Fruit fly (Drosophila melanogaster): ENCODE data around the gene Sgsf.
A peak's percentile ranks its signal among the peaks of the same experiment; 100 is the strongest.

Sgsf gene

dm6 chr3R:12379708-12380107 lies 38.2 kb downstream of the Sgsf start, which contains the start of gene GstD8:
GstD8 (plus strand) TSS chr3R:12380008.
- no peak for TF ChIP-seq CG8478 (optimal IDR thresholded peaks at IDR 0.05)
- no peak for TF ChIP-seq pan (optimal IDR thresholded peaks at IDR 0.05)
- TF ChIP-seq psq (optimal IDR thresholded peaks at IDR 0.05), result no peak
- no peak for TF ChIP-seq usp (GFP tag; optimal IDR thresholded peaks at IDR 0.05)
- no peak for TF ChIP-seq EcR (GFP tag; optimal IDR thresholded peaks at IDR 0.05)
- TF ChIP-seq Dll (optimal IDR thresholded peaks at IDR 0.05), result no peak

DNA sequence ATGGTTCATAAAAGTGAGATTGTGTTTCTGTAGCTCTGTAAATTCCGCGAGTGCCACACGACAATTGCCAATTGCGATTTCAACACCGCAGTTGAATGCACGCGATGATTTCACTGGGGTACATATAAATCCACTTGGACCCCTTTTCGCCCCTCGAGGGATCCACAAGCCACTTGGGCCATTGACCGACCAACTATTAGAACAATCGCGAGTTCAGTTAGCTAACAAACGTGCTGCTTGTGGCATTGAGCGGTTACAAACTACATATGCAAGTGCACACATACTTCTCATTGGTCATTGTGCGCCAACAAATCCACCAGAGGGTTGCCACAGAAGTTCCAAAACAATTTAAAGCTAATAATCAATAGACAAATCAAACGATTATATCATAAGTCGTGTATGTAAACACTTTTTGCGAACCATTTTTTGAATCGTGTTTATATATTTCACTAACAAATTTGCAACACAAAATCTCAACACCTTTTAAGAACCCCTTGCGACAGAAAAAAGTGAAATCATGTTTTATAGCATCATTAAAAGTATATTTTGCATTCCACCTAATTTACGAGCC lies 39.7 kb downstream of the Sgsf start:
- no peak for TF ChIP-seq CG8478 (optimal IDR thresholded peaks at IDR 0.05)
- peak in 1 of 2 experiments; percentile 95 for TF ChIP-seq EcR (GFP tag; optimal IDR thresholded peaks at IDR 0.05)
- TF ChIP-seq Dll (optimal IDR thresholded peaks at IDR 0.05), result no peak
- TF ChIP-seq psq (optimal IDR thresholded peaks at IDR 0.05), result no peak

DNA sequence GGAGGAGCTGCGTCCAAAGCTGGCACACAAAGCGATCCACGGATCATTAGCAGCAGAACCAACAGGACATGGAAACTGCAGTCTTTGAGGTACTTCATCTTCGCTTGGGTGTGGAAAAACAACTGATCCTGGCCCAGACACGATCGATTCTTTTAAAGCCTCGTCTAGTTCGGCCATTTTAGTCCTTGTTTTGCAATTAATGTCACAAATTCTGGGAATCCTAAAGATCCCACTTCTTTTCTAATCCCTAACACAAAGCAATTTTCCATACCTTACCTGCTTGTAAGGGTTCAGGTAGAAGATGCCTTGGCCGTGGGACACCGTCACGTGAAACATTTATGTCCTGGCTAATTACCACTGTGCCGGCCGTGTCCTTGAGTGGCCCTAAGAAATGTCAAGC lies 41.1 kb downstream of the Sgsf start, which contains the start of gene CG10035:
Gene CG10035 (minus strand): TSS at position 129 of the 400 bp plus-strand sequence.
- TF ChIP-seq EcR (GFP tag; optimal IDR thresholded peaks at IDR 0.05), result no peak
- no peak for TF ChIP-seq Dll (optimal IDR thresholded peaks at IDR 0.05)
- TF ChIP-seq psq (optimal IDR thresholded peaks at IDR 0.05), result no peak
- no peak for TF ChIP-seq usp (GFP tag; optimal IDR thresholded peaks at IDR 0.05)
- TF ChIP-seq pan (optimal IDR thresholded peaks at IDR 0.05), result no peak
- TF ChIP-seq CG8478 (optimal IDR thresholded peaks at IDR 0.05), result no peak

DNA sequence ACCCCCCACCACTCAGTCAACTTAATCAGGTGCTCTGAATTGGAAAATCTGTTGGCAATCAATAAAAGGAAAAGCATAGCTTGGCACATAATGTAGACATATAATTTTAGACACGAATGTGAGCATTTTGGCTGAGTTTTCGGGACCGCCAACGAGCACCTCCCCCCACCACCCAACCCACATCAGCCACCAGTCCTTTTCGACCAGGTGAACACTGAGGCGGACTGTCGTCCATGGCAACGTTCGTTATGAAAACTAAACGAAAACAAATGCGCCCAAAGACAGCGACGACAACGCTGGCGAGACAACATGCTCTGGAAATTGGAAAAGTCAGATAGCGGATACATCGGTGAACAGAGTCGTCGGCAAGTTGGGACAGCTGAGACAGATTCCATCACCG lies 41.6 kb downstream of the Sgsf start, which contains the start of gene GstD11:
Gene GstD11 (plus strand): TSS at position 301 of the 400 bp plus-strand sequence.
- TF ChIP-seq usp (GFP tag; optimal IDR thresholded peaks at IDR 0.05), result no peak
- TF ChIP-seq Dll (optimal IDR thresholded peaks at IDR 0.05), result no peak
- TF ChIP-seq EcR (GFP tag; optimal IDR thresholded peaks at IDR 0.05), result no peak
- no peak for TF ChIP-seq pan (optimal IDR thresholded peaks at IDR 0.05)
- no peak for TF ChIP-seq psq (optimal IDR thresholded peaks at IDR 0.05)
- no peak for TF ChIP-seq CG8478 (optimal IDR thresholded peaks at IDR 0.05)

dm6 chr3R:12383784-12384183 lies 42.3 kb downstream of the Sgsf start:
- TF ChIP-seq Dll (optimal IDR thresholded peaks at IDR 0.05) (no peak), pan (optimal IDR thresholded peaks at IDR 0.05) (no peak)

DNA sequence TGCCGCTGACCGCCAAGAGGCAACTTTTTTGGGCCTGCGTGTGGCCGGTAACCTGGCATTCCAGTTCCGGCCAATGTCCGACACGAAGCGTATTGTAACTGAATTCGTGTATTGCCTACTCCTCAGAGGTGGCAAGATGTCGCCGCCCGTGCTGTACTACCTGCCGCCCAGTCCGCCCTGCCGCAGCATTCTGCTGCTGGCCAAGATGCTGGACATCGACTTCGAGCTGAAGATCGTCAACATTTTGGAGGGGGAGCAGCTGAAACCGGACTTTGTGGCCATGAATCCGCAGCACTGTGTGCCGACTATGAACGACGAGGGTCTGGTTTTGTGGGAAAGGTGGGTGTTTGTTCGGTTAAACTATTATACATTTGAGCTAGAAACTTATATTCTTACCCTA lies 42.8 kb downstream of the Sgsf start:
- TF ChIP-seq pan (optimal IDR thresholded peaks at IDR 0.05), result no peak
- no peak for TF ChIP-seq Dll (optimal IDR thresholded peaks at IDR 0.05)
- TF ChIP-seq psq (optimal IDR thresholded peaks at IDR 0.05), result no peak
- no peak for TF ChIP-seq CG8478 (optimal IDR thresholded peaks at IDR 0.05)
- TF ChIP-seq usp (GFP tag; optimal IDR thresholded peaks at IDR 0.05), result no peak
- no peak for TF ChIP-seq EcR (GFP tag; optimal IDR thresholded peaks at IDR 0.05)

- TF ChIP-seq Dll (optimal IDR thresholded peaks at IDR 0.05), result no peak
- TF ChIP-seq EcR (GFP tag; optimal IDR thresholded peaks at IDR 0.05), result no peak
- TF ChIP-seq usp (GFP tag; optimal IDR thresholded peaks at IDR 0.05), result no peak
- TF ChIP-seq pan (optimal IDR thresholded peaks at IDR 0.05), result no peak
- no peak for TF ChIP-seq psq (optimal IDR thresholded peaks at IDR 0.05)
- TF ChIP-seq CG8478 (optimal IDR thresholded peaks at IDR 0.05), result no peak
These were observed 44.5 kb downstream of the Sgsf start, which contains the start of gene Sol1 for dm6 chr3R:12385949-12386348. Sol1 (plus strand) TSS chr3R:12386249.

dm6 chr3R:12386965-12387364 lies 45.5 kb downstream of the Sgsf start, which contains the start of gene CG33098:
CG33098 (plus strand) TSS chr3R:12387188.
- TF ChIP-seq pan (optimal IDR thresholded peaks at IDR 0.05) (no peak), EcR (GFP tag; optimal IDR thresholded peaks at IDR 0.05) (no peak), psq (optimal IDR thresholded peaks at IDR 0.05) (no peak), usp (GFP tag; optimal IDR thresholded peaks at IDR 0.05) (no peak), Dll (optimal IDR thresholded peaks at IDR 0.05) (no peak), CG8478 (optimal IDR thresholded peaks at IDR 0.05) (no peak)
